Worm (Caenorhabditis elegans): ENCODE data around the gene hic-1.

The hic-1 gene

ce11 chrX:6609251-6609650 is 10.6 kb upstream of the hic-1 start (continued):
- TF ChIP-seq lsy-27 (tag; optimal IDR thresholded peaks at IDR 0.05; ENCODE audit: borderline replicate concordance, insufficient read depth) (no peak), nfya-2 (GFP tag; IDR thresholded peaks at IDR 0.05) (no peak), Y95B8A.8 (GFP tag; IDR thresholded peaks at IDR 0.05) (peak; percentile 52; the same call in 1 of the 2 replicates), somi-1 (GFP tag; optimal IDR thresholded peaks at IDR 0.05) (no peak), die-1 (tag; optimal IDR thresholded peaks at IDR 0.05) (no peak), T26A5.8 (tag; optimal IDR thresholded peaks at IDR 0.05) (no peak), xnd-1 (tag; optimal IDR thresholded peaks at IDR 0.05) (no peak), tbp1 (GFP tag; optimal IDR thresholded peaks at IDR 0.05) (no peak), madf-10 (tag; optimal IDR thresholded peaks at IDR 0.05) (peak; percentile 41), ekl-4 (GFP tag; IDR thresholded peaks at IDR 0.05) (peak; percentile 18; the same call in 1 of the 2 replicates), atf-7 (tag; optimal IDR thresholded peaks at IDR 0.05) (peak; percentile 64), tbx-9 (tag; optimal IDR thresholded peaks at IDR 0.05; ENCODE audit: borderline replicate concordance) (no peak), hmg-1.2 (GFP tag; IDR thresholded peaks at IDR 0.05) (peak; percentile 4; the same call in 1 of the 2 replicates), F52B5.7 (tag; optimal IDR thresholded peaks at IDR 0.05) (peak; percentile 9), nhr-80 (tag; optimal IDR thresholded peaks at IDR 0.05) (no peak), snpc-3.4 (tag; optimal IDR thresholded peaks at IDR 0.05) (no peak), Y53F4B.3 (GFP tag; IDR thresholded peaks at IDR 0.05) (no peak), madf-6 (GFP tag; IDR thresholded peaks at IDR 0.05) (no peak), T07F8.4 (tag; optimal IDR thresholded peaks at IDR 0.05) (no peak), egrh-3 (GFP tag; IDR thresholded peaks at IDR 0.05) (no peak), bed-1 (GFP tag; IDR thresholded peaks at IDR 0.05) (no peak), hlh-26 (GFP tag; conservative IDR thresholded peaks at IDR 0.05) (no peak), snpc-4 (GFP tag; optimal IDR thresholded peaks at IDR 0.05) (no peak), snpc-4 (tag; optimal IDR thresholded peaks at IDR 0.05) (no peak), Y56A3A.18 (GFP tag; IDR thresholded peaks at IDR 0.05) (peak; percentile 62; the same call in 1 of the 2 replicates), cebp-1 (GFP tag; IDR thresholded peaks at IDR 0.05) (no peak), cebp-1 (tag; optimal IDR thresholded peaks at IDR 0.05) (peak; percentile 45), akir-1 (GFP tag; optimal IDR thresholded peaks at IDR 0.05) (no peak), F37B4.10 (GFP tag; IDR thresholded peaks at IDR 0.05) (no peak), B0019.2 (GFP tag; conservative IDR thresholded peaks at IDR 0.05) (no peak), D2030.7 (GFP tag; IDR thresholded peaks at IDR 0.05) (no peak), hrde-1 (tag; optimal IDR thresholded peaks at IDR 0.05; ENCODE audit: borderline replicate concordance) (no peak), tlf-1 (GFP tag; optimal IDR thresholded peaks at IDR 0.05) (peak; percentile 57), hmg-20 (GFP tag; IDR thresholded peaks at IDR 0.05) (0 out of 2 replicates have a peak, but pooled peaks have one; percentile 54), ets-4 (GFP tag; optimal IDR thresholded peaks at IDR 0.05) (no peak), snpc-1.1 (tag; optimal IDR thresholded peaks at IDR 0.05; ENCODE audit: insufficient read depth) (no peak), ztf-22 (GFP tag; optimal IDR thresholded peaks at IDR 0.05) (peak; percentile 24), sea-2 (GFP tag; IDR thresholded peaks at IDR 0.05) (no peak), fkh-3 (tag; optimal IDR thresholded peaks at IDR 0.05) (no peak), egl-18 (GFP tag; IDR thresholded peaks at IDR 0.05) (no peak), gei-17 (GFP tag; optimal IDR thresholded peaks at IDR 0.05) (no peak), K11D2.4 (GFP tag; IDR thresholded peaks at IDR 0.05) (no peak)
